Worm (Caenorhabditis elegans) whole organism, early embryonic: ENCODE data around the gene cyp-33C1.

Source experiments
- B0310.2 ChIP-seq: sonication (generic microtip); optimal IDR thresholded peaks from 2 replicates; lab custom pipeline; 2016; ENCODE audit warnings: mild to moderate bottlenecking, missing genetic modification characterization, missing compliant biosample characterization
- F13C5.2 ChIP-seq: sonication (generic microtip); optimal IDR thresholded peaks from 2 replicates; lab custom pipeline; 2017; ENCODE audit warnings: mild to moderate bottlenecking, missing genetic modification characterization, inconsistent platforms, missing compliant biosample characterization
- aly-1 ChIP-seq: sonication (generic microtip); optimal IDR thresholded peaks from 2 replicates; lab custom pipeline; 2016; ENCODE audit warnings: missing genetic modification characterization, missing compliant biosample characterization
- ama-1 ChIP-seq: fragments of 150-350 bp; optimal IDR thresholded peaks from 2 replicates; lab custom pipeline; 2014
- ceh-13 ChIP-seq: fragments of 200-800 bp; sonication (Bioruptor generic); optimal IDR thresholded peaks from 2 replicates; lab custom pipeline; 2018; ENCODE audit warnings: mild to moderate bottlenecking, missing genetic modification characterization, missing compliant biosample characterization
- ceh-36 ChIP-seq: sonication (generic microtip); optimal IDR thresholded peaks from 2 replicates; lab custom pipeline; 2016; ENCODE audit warnings: missing genetic modification characterization, inconsistent platforms, missing compliant biosample characterization
- ets-7 ChIP-seq: sonication (generic microtip); optimal IDR thresholded peaks from 2 replicates; lab custom pipeline; 2016; ENCODE audit warnings: missing genotype, missing genetic modification characterization, missing compliant biosample characterization
- flt-1 ChIP-seq: fragments of 200-800 bp; sonication (Bioruptor generic); IDR thresholded peaks from 2 replicates; pipeline ENCODE4 v1.3.6; 2022; ENCODE audit warnings: missing genetic modification characterization, missing compliant biosample characterization
- hmbx-1 ChIP-seq: sonication (generic microtip); optimal IDR thresholded peaks from 2 replicates; lab custom pipeline; 2016; ENCODE audit warnings: mild to moderate bottlenecking, missing genetic modification characterization, missing compliant biosample characterization
- hmg-4 ChIP-seq: fragments of 200-800 bp; sonication (Bioruptor generic); optimal IDR thresholded peaks from 2 replicates; lab custom pipeline; 2018; ENCODE audit warnings: mild to moderate bottlenecking, missing genetic modification characterization, missing compliant biosample characterization
- hnd-1 ChIP-seq: sonication (generic microtip); optimal IDR thresholded peaks from 2 replicates; lab custom pipeline; 2016; ENCODE audit warnings: missing genetic modification characterization, missing compliant biosample characterization
- pes-1 ChIP-seq: fragments of 200-800 bp; sonication (Bioruptor generic); IDR thresholded peaks from 2 replicates; pipeline ENCODE4 v1.3.6; 2022; ENCODE audit warnings: missing genetic modification reagents, missing genetic modification characterization, missing compliant biosample characterization
- scrt-1 ChIP-seq: fragments of 200-800 bp; sonication (Bioruptor generic); IDR thresholded peaks from 2 replicates; pipeline ENCODE4 v1.3.6; 2022; ENCODE audit warnings: missing genetic modification characterization, missing compliant biosample characterization
- sea-1 ChIP-seq: fragments of 200-800 bp; sonication (Bioruptor generic); conservative IDR thresholded peaks from 2 replicates; pipeline ENCODE4 v1.3.6; 2022; ENCODE audit warnings: missing genetic modification characterization, missing compliant biosample characterization
- tbx-11 ChIP-seq: fragments of 200-800 bp; sonication (Bioruptor generic); IDR thresholded peaks from 2 replicates; pipeline ENCODE4 v1.3.6; 2022; ENCODE audit warnings: missing genetic modification characterization, missing compliant biosample characterization
- tbx-37 ChIP-seq: fragments of 200-800 bp; sonication (Bioruptor generic); conservative IDR thresholded peaks from 2 replicates; pipeline ENCODE4 v1.3.6; 2022; ENCODE audit warnings: missing genetic modification reagents, missing genetic modification characterization, missing compliant biosample characterization
- tra-4 ChIP-seq: sonication (generic microtip); optimal IDR thresholded peaks from 2 replicates; lab custom pipeline; 2017; ENCODE audit warnings: missing genetic modification characterization, missing compliant biosample characterization

The cyp-33C1 gene

ce11 chrV:2146044-2146443 lies 33.3 kb upstream of the cyp-33C1 start, which contains the start of gene str-52:
str-52 (minus strand) TSS chrV:2146144.
- TF ChIP-seq ama-1 (no peak), flt-1 (GFP tag; lab: Robert Waterston, UW) (no peak), sea-1 (GFP tag; lab: Robert Waterston, UW) (no peak), pes-1 (GFP tag; lab: Robert Waterston, UW) (no peak), hmg-4 (GFP tag; lab: Kevin White, UChicago) (no peak), ceh-36 (tag; lab: Kevin White, UChicago) (no peak), F13C5.2 (tag; lab: Kevin White, UChicago) (no peak), tra-4 (tag; lab: Kevin White, UChicago) (no peak), aly-1 (no peak), B0310.2 (no peak), hmbx-1 (tag; lab: Kevin White, UChicago) (no peak), scrt-1 (GFP tag; lab: Robert Waterston, UW) (no peak)

- TF ChIP-seq pes-1 (GFP tag; lab: Robert Waterston, UW) (no peak), sea-1 (GFP tag; lab: Robert Waterston, UW) (no peak), ceh-13 (GFP tag; lab: Kevin White, UChicago) (no peak), F13C5.2 (tag; lab: Kevin White, UChicago) (no peak), scrt-1 (GFP tag; lab: Robert Waterston, UW) (no peak), tbx-37 (GFP tag; lab: Robert Waterston, UW) (no peak), hnd-1 (no peak), B0310.2 (no peak), tbx-11 (no peak)
Observed at ce11 chrV:2146795-2147194, 32.5 kb upstream of the cyp-33C1 start, which contains the start of gene srbc-20. srbc-20 (plus strand) TSS chrV:2147095.

ce11 chrV:2149432-2149831 lies 29.9 kb upstream of the cyp-33C1 start, which contains the start of gene C45H4.21:
C45H4.21 (minus strand) TSS chrV:2149532.
- TF ChIP-seq hmg-4 (GFP tag; lab: Kevin White, UChicago) (no peak), aly-1 (no peak), tbx-11 (no peak), hnd-1 (no peak), scrt-1 (GFP tag; lab: Robert Waterston, UW) (no peak), tbx-37 (GFP tag; lab: Robert Waterston, UW) (no peak), hmbx-1 (tag; lab: Kevin White, UChicago) (no peak), ama-1 (no peak), B0310.2 (no peak)

DNA sequence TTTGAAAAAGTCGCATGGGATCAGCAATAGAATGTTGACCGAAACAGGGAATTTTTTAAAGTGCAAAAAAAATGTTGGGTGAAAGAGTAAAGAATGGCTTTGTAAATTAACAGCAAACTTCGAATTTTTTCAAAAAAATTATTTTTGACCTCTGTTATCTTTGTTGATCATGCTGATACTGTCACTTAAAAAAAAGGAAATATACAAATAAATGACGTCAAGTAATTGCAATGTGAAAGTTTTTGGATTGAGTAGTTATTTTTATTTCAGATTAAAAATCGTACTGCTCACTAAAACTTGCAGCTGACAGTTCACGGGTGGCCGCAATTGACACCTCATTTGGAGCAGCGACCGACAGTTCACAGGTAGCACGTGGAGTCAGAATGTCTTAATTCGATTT lies 28.4 kb upstream of the cyp-33C1 start, which contains the start of gene C45H4.13:
Gene C45H4.13, minus strand, starts transcription at position 101 of the 400 bp plus-strand sequence.
- no peak for TF ChIP-seq flt-1 (GFP tag; lab: Robert Waterston, UW)
- TF ChIP-seq tbx-37 (GFP tag; lab: Robert Waterston, UW), result no peak
- TF ChIP-seq ama-1, result no peak
- no peak for TF ChIP-seq hmg-4 (GFP tag; lab: Kevin White, UChicago)
- no peak for TF ChIP-seq hmbx-1 (tag; lab: Kevin White, UChicago)
- no peak for TF ChIP-seq tbx-11
- no peak for TF ChIP-seq B0310.2

DNA sequence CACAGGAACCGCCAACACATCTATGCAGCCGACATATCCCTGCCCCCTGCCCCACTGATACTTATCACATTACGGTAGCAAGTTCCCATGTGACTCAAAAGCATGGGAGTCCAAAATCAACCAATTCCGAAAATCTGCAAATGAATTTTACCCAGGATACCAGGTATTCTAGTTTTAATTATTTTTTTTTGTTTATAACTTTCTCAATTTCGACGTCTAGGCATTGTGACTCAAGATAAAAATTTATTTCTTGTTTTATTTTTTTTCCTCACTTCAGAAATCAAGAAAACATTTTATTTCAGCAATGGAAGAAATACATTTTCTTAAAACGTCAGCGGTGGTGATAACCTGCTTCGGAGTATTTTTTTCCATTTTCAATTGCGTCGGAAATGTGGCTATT lies 27.9 kb upstream of the cyp-33C1 start, which contains the start of gene srbc-24:
Gene srbc-24, plus strand, starts transcription at position 301 of the 400 bp plus-strand sequence.
- TF ChIP-seq aly-1 (no peak), sea-1 (GFP tag; lab: Robert Waterston, UW) (no peak), pes-1 (GFP tag; lab: Robert Waterston, UW) (no peak), ceh-36 (tag; lab: Kevin White, UChicago) (no peak), tra-4 (tag; lab: Kevin White, UChicago) (no peak), F13C5.2 (tag; lab: Kevin White, UChicago) (no peak), ets-7 (tag; lab: Kevin White, UChicago) (no peak), hmbx-1 (tag; lab: Kevin White, UChicago) (no peak), B0310.2 (no peak), tbx-11 (no peak), scrt-1 (GFP tag; lab: Robert Waterston, UW) (no peak)

- no peak for TF ChIP-seq scrt-1 (GFP tag; lab: Robert Waterston, UW)
- no peak for TF ChIP-seq hmbx-1 (tag; lab: Kevin White, UChicago)
- no peak for TF ChIP-seq tbx-37 (GFP tag; lab: Robert Waterston, UW)
- TF ChIP-seq ets-7 (tag; lab: Kevin White, UChicago), result no peak
- no peak for TF ChIP-seq pes-1 (GFP tag; lab: Robert Waterston, UW)
- TF ChIP-seq B0310.2, result no peak
Observed at ce11 chrV:2153274-2153673, 26.0 kb upstream of the cyp-33C1 start, which contains the start of gene srbc-23. srbc-23 (plus strand) TSS chrV:2153574.

- TF ChIP-seq scrt-1 (GFP tag; lab: Robert Waterston, UW) (no peak), hmg-4 (GFP tag; lab: Kevin White, UChicago) (no peak), pes-1 (GFP tag; lab: Robert Waterston, UW) (no peak), sea-1 (GFP tag; lab: Robert Waterston, UW) (no peak), B0310.2 (no peak), tra-4 (tag; lab: Kevin White, UChicago) (no peak), F13C5.2 (tag; lab: Kevin White, UChicago) (no peak), tbx-11 (no peak), tbx-37 (GFP tag; lab: Robert Waterston, UW) (no peak), flt-1 (GFP tag; lab: Robert Waterston, UW) (no peak), hnd-1 (no peak)
Observed at ce11 chrV:2155232-2155631, 24.1 kb upstream of the cyp-33C1 start, which contains the start of gene srbc-21. srbc-21 (plus strand) TSS chrV:2155532.

- no peak for TF ChIP-seq pes-1 (GFP tag; lab: Robert Waterston, UW)
- TF ChIP-seq tbx-37 (GFP tag; lab: Robert Waterston, UW), result no peak
- TF ChIP-seq ets-7 (tag; lab: Kevin White, UChicago), result no peak
- TF ChIP-seq tbx-11, result no peak
- TF ChIP-seq B0310.2, result no peak
- TF ChIP-seq hmbx-1 (tag; lab: Kevin White, UChicago), result no peak
- TF ChIP-seq scrt-1 (GFP tag; lab: Robert Waterston, UW), result no peak
- TF ChIP-seq ama-1, result no peak
- TF ChIP-seq ceh-13 (GFP tag; lab: Kevin White, UChicago), result no peak
- TF ChIP-seq ceh-36 (tag; lab: Kevin White, UChicago), result no peak
- TF ChIP-seq hnd-1, result no peak
- no peak for TF ChIP-seq flt-1 (GFP tag; lab: Robert Waterston, UW)
- no peak for TF ChIP-seq sea-1 (GFP tag; lab: Robert Waterston, UW)
- TF ChIP-seq tra-4 (tag; lab: Kevin White, UChicago), result no peak
- no peak for TF ChIP-seq aly-1
- no peak for TF ChIP-seq F13C5.2 (tag; lab: Kevin White, UChicago)
- TF ChIP-seq hmg-4 (GFP tag; lab: Kevin White, UChicago), result no peak
Observed at ce11 chrV:2156830-2157229, 22.5 kb upstream of the cyp-33C1 start, which contains the start of gene srbc-22. srbc-22 (plus strand) TSS chrV:2157130.
